Worm (Caenorhabditis elegans) whole organism, L4 larva: Measurements from ENCODE around the gene F21E9.2.

Source experiments
- T26A8.4 ChIP-seq: fragments of 200-800 bp; sonication (Bioruptor generic); IDR thresholded peaks from 2 replicates; pipeline ENCODE4 v1.3.6; 2022; ENCODE audit warnings: missing genetic modification characterization, missing compliant biosample characterization
- dmd-6 ChIP-seq: fragments of 200-800 bp; sonication (Bioruptor generic); IDR thresholded peaks from 2 replicates; pipeline ENCODE4 v1.3.6; 2022; ENCODE audit warnings: missing genetic modification reagents, missing genetic modification characterization, missing compliant biosample characterization
- dpl-1 ChIP-seq: fragments of 150-350 bp; optimal IDR thresholded peaks from 2 replicates; lab custom pipeline; 2014; ENCODE audit warnings: missing biosample characterization, missing genetic modification reagents, missing genetic modification characterization
- nhr-10 ChIP-seq: fragments of 150-350 bp; optimal IDR thresholded peaks from 2 replicates; lab custom pipeline; 2014; ENCODE audit warnings: missing biosample characterization, missing genetic modification characterization
- nhr-77 ChIP-seq: fragments of 150-350 bp; optimal IDR thresholded peaks from 2 replicates; lab custom pipeline; 2014; ENCODE audit warnings: missing biosample characterization, missing genetic modification characterization
- pha-4 ChIP-seq, 2 experiments: fragments of 150-350 bp in 1 of 2; fragments of 200-800 bp in 1 of 2; sonication (Bioruptor generic) in 1 of 2; IDR thresholded peaks in 1 of 2; optimal IDR thresholded peaks in 1 of 2; 2 replicates each; pipeline versions ENCODE4 v1.3.6 to Lab custom; 2014 to 2022; ENCODE audit warnings: missing genetic modification characterization in 2 of 2, missing genetic modification reagents in 2 of 2, missing biosample characterization in 1 of 2, missing compliant biosample characterization in 1 of 2
- snpc-4 ChIP-seq: fragments of 150-350 bp; optimal IDR thresholded peaks from 2 replicates; lab custom pipeline; 2014; ENCODE audit warnings: missing biosample characterization, missing genetic modification characterization

DNA sequence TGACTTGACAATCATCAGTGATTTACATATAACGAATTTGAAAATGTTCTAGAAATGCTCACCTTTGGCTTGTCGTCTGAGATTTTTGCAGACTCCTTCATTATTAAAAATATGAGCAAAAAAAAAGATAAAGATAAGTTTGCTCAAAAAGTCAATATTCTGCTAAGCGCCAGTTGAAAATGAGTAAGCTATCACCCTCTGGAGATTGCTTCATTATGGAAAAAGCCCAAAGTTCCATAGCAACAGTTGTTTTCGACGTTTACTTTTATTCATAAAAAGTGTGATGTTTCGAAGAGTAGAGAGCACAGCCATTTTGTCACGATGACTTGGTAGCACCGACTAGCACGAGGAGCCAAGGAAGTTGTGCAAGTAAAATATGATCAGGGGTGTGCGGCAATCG lies 28.5 kb upstream of the F21E9.2 start, which contains the start of gene F56C3.3:
- TF ChIP-seq T26A8.4 (GFP tag; lab: Robert Waterston, UW) (no peak), dpl-1 (GFP tag; lab: Kevin White, UChicago) (no peak), nhr-10 (tag; lab: Kevin White, UChicago) (no peak), dmd-6 (GFP tag; lab: Robert Waterston, UW) (no peak), pha-4 (GFP tag; IDR thresholded peaks at IDR 0.05; lab: Robert Waterston, UW) (no peak), pha-4 (tag; optimal IDR thresholded peaks at IDR 0.05; lab: Kevin White, UChicago) (no peak), nhr-77 (tag; lab: Kevin White, UChicago) (no peak), snpc-4 (tag; lab: Kevin White, UChicago) (no peak)
